Fruit fly (Drosophila melanogaster) whole organism, embryonic: ENCODE data around the gene AlkB.

Experiments
- Aef1 ChIP-seq: fragments of 200-800 bp; sonication (Bioruptor generic); IDR thresholded peaks from 3 replicates; pipeline ENCODE4 v1.3.6; 2022; ENCODE audit warnings: missing biosample characterization, missing genetic modification characterization
- Atf6 ChIP-seq: fragments of 200-800 bp; sonication (Bioruptor generic); IDR thresholded peaks from 2 replicates; pipeline ENCODE4 v1.3.6; 2022; ENCODE audit warnings: missing biosample characterization, missing genetic modification characterization
- B-H1 ChIP-seq: fragments of 200-800 bp; sonication (Bioruptor generic); IDR thresholded peaks from 3 replicates; pipeline ENCODE4 v1.3.6; 2022; ENCODE audit warnings: missing biosample characterization, missing genetic modification characterization
- BEAF-32 ChIP-seq: fragments of 200-800 bp; sonication (Bioruptor generic); optimal IDR thresholded peaks from 3 replicates; lab custom pipeline; 2017; ENCODE audit warnings: missing biosample characterization, missing genetic modification characterization, mild to moderate bottlenecking, moderate library complexity, missing genetic modification reagents
- Bteb2 ChIP-seq: fragments of 200-800 bp; sonication (Bioruptor generic); optimal IDR thresholded peaks from 2 replicates; lab custom pipeline; 2016; ENCODE audit warnings: missing biosample characterization, missing genetic modification characterization
- CG10431 ChIP-seq: fragments of 200-800 bp; sonication (Bioruptor generic); optimal IDR thresholded peaks from 3 replicates; lab custom pipeline; 2018; ENCODE audit warnings: missing biosample characterization, mild to moderate bottlenecking, missing genetic modification characterization
- CG10462 ChIP-seq: fragments of 200-800 bp; sonication (Bioruptor generic); optimal IDR thresholded peaks from 2 replicates; lab custom pipeline; 2016; ENCODE audit warnings: missing biosample characterization, missing genetic modification characterization
- CG11085 ChIP-seq: fragments of 200-800 bp; sonication (Bioruptor generic); IDR thresholded peaks from 2 replicates; pipeline ENCODE4 v1.3.6; 2022; ENCODE audit warnings: missing biosample characterization, missing genetic modification characterization
- CG11093 ChIP-seq: fragments of 200-800 bp; sonication (Bioruptor generic); IDR thresholded peaks from 3 replicates; pipeline ENCODE4 v1.3.6; 2022; ENCODE audit warnings: missing biosample characterization, missing genetic modification characterization
- CG12299 ChIP-seq: fragments of 200-800 bp; sonication (Bioruptor generic); optimal IDR thresholded peaks from 2 replicates; lab custom pipeline; 2018; ENCODE audit warnings: missing biosample characterization, mild to moderate bottlenecking, missing genetic modification characterization
- CG12391 ChIP-seq: fragments of 200-800 bp; sonication (Bioruptor generic); optimal IDR thresholded peaks from 3 replicates; lab custom pipeline; 2018; ENCODE audit warnings: missing biosample characterization, mild to moderate bottlenecking, missing genetic modification characterization, moderate library complexity
- CG13775 ChIP-seq: fragments of 200-800 bp; sonication (Bioruptor generic); optimal IDR thresholded peaks from 3 replicates; lab custom pipeline; 2017; ENCODE audit warnings: missing biosample characterization, mild to moderate bottlenecking, missing genetic modification characterization
- CG15011 ChIP-seq: fragments of 200-800 bp; sonication (Bioruptor generic); optimal IDR thresholded peaks from 3 replicates; lab custom pipeline; 2018; ENCODE audit warnings: missing biosample characterization, mild to moderate bottlenecking, missing genetic modification characterization
- CG15479 ChIP-seq: fragments of 200-800 bp; sonication (Bioruptor generic); optimal IDR thresholded peaks from 3 replicates; lab custom pipeline; 2019; ENCODE audit warnings: missing biosample characterization, mild to moderate bottlenecking, missing genetic modification characterization, moderate library complexity
- CG15514 ChIP-seq: fragments of 200-800 bp; sonication (Bioruptor generic); optimal IDR thresholded peaks from 3 replicates; lab custom pipeline; 2017; ENCODE audit warnings: missing biosample characterization, missing genetic modification characterization, mild to moderate bottlenecking, moderate library complexity, missing genetic modification reagents
- CG16779 ChIP-seq: fragments of 200-800 bp; sonication (Bioruptor generic); IDR thresholded peaks from 2 replicates; pipeline ENCODE4 v1.3.6; 2022; ENCODE audit warnings: missing biosample characterization, missing genetic modification characterization
- CG18011 ChIP-seq: fragments of 200-800 bp; sonication (Bioruptor generic); optimal IDR thresholded peaks from 2 replicates; lab custom pipeline; 2017; ENCODE audit warnings: missing biosample characterization, missing genetic modification characterization, mild to moderate bottlenecking, moderate library complexity, missing genotype
- CG31441 ChIP-seq: fragments of 200-800 bp; sonication (Bioruptor generic); IDR thresholded peaks from 2 replicates; pipeline ENCODE4 v1.3.6; 2022; ENCODE audit warnings: missing biosample characterization, missing genetic modification characterization
- CG34422 ChIP-seq: fragments of 200-800 bp; sonication (Bioruptor generic); IDR thresholded peaks from 3 replicates; pipeline ENCODE4 v1.3.6; 2022; ENCODE audit warnings: missing biosample characterization, missing genetic modification characterization
- CG3995 ChIP-seq: fragments of 200-800 bp; sonication (Bioruptor generic); optimal IDR thresholded peaks from 3 replicates; lab custom pipeline; 2016; ENCODE audit warnings: missing biosample characterization, missing genetic modification characterization
- CG4328 ChIP-seq: fragments of 200-800 bp; sonication (Bioruptor generic); optimal IDR thresholded peaks from 3 replicates; lab custom pipeline; 2017; ENCODE audit warnings: missing biosample characterization, missing genetic modification reagents, missing genetic modification characterization
- CG7745 ChIP-seq: fragments of 200-800 bp; sonication (Bioruptor generic); optimal IDR thresholded peaks from 2 replicates; lab custom pipeline; 2018; ENCODE audit warnings: missing biosample characterization, mild to moderate bottlenecking, missing genetic modification characterization, moderate library complexity
- CG8281 ChIP-seq: fragments of 200-800 bp; sonication (Bioruptor generic); optimal IDR thresholded peaks from 2 replicates; lab custom pipeline; 2018; ENCODE audit warnings: missing biosample characterization, mild to moderate bottlenecking, missing genetic modification characterization, moderate library complexity
- Dbx ChIP-seq: fragments of 200-800 bp; sonication (Bioruptor generic); IDR thresholded peaks from 3 replicates; pipeline ENCODE4 v1.3.6; 2022; ENCODE audit warnings: missing biosample characterization, missing genetic modification characterization
- Dip2 ChIP-seq: fragments of 200-800 bp; sonication (Bioruptor generic); IDR thresholded peaks from 2 replicates; pipeline ENCODE4 v1.3.6; 2022; ENCODE audit warnings: missing biosample characterization, missing genetic modification characterization
- Fer3 ChIP-seq: fragments of 200-800 bp; sonication (Bioruptor generic); optimal IDR thresholded peaks from 2 replicates; lab custom pipeline; 2018; ENCODE audit warnings: missing biosample characterization, mild to moderate bottlenecking, missing genetic modification characterization, moderate library complexity
- Side ChIP-seq: fragments of 200-800 bp; sonication (Bioruptor generic); optimal IDR thresholded peaks from 2 replicates; lab custom pipeline; 2016; ENCODE audit warnings: missing biosample characterization, missing genetic modification characterization
- Xbp1 ChIP-seq: fragments of 200-800 bp; sonication (Bioruptor generic); optimal IDR thresholded peaks from 3 replicates; lab custom pipeline; 2016; ENCODE audit warnings: missing biosample characterization, mild to moderate bottlenecking, missing genetic modification characterization
- ato ChIP-seq: fragments of 200-800 bp; sonication (Bioruptor generic); IDR thresholded peaks from 2 replicates; pipeline ENCODE4 v1.3.6; 2022; ENCODE audit warnings: missing biosample characterization, missing genetic modification characterization; ENCODE audit not compliant: partially characterized antibody
- bowl ChIP-seq: fragments of 200-800 bp; sonication (Bioruptor generic); IDR thresholded peaks from 2 replicates; pipeline ENCODE4 v1.3.6; 2022; ENCODE audit warnings: missing biosample characterization, missing genetic modification characterization
- danr ChIP-seq: fragments of 200-800 bp; sonication (Bioruptor generic); IDR thresholded peaks from 2 replicates; pipeline ENCODE4 v1.3.6; 2022; ENCODE audit warnings: missing biosample characterization, missing genetic modification characterization
- eyg ChIP-seq: fragments of 200-800 bp; sonication (Bioruptor generic); optimal IDR thresholded peaks from 3 replicates; lab custom pipeline; 2016; ENCODE audit warnings: missing biosample characterization, missing genetic modification characterization
- fu2 ChIP-seq: fragments of 200-800 bp; sonication (Bioruptor generic); optimal IDR thresholded peaks from 2 replicates; lab custom pipeline; 2016; ENCODE audit warnings: missing biosample characterization, missing genetic modification characterization
- grn ChIP-seq: fragments of 200-800 bp; sonication (Bioruptor generic); optimal IDR thresholded peaks from 3 replicates; lab custom pipeline; 2017; ENCODE audit warnings: missing biosample characterization, missing genetic modification characterization
- insv ChIP-seq, 2 experiments: fragments of 200-800 bp; sonication (Bioruptor generic); optimal IDR thresholded peaks; 3 replicates each; lab custom pipeline; 2016 to 2018; ENCODE audit warnings: missing biosample characterization in 2 of 2, missing genetic modification characterization in 2 of 2
- pan ChIP-seq, 4 experiments: fragments of >200 bp in 3 of 4; fragments of 200-800 bp in 1 of 4; sonication (Bioruptor generic) in 1 of 4; optimal IDR thresholded peaks in 3 of 4; IDR thresholded peaks in 1 of 4; 2 replicates each; pipeline versions ENCODE4 v1.3.6 to Lab custom; 2017 to 2022; ENCODE audit warnings: missing biosample characterization in 2 of 4, missing genetic modification characterization in 2 of 4, mixed read lengths in 1 of 4
- pita ChIP-seq: fragments of 200-800 bp; sonication (Bioruptor generic); optimal IDR thresholded peaks from 2 replicates; lab custom pipeline; 2017; ENCODE audit warnings: missing biosample characterization, mild to moderate bottlenecking, missing genetic modification characterization
- sna ChIP-seq: fragments of 200-800 bp; sonication (Bioruptor generic); IDR thresholded peaks from 2 replicates; pipeline ENCODE4 v1.3.6; 2022; ENCODE audit warnings: missing biosample characterization, missing genetic modification characterization; ENCODE audit not compliant: partially characterized antibody
- so ChIP-seq: fragments of 200-800 bp; sonication (Bioruptor generic); IDR thresholded peaks from 3 replicates; pipeline ENCODE4 v1.3.6; 2022; ENCODE audit warnings: missing biosample characterization, missing genetic modification characterization
- sqz ChIP-seq: fragments of 200-800 bp; sonication (Bioruptor generic); optimal IDR thresholded peaks from 3 replicates; lab custom pipeline; 2018; ENCODE audit warnings: missing biosample characterization, mild to moderate bottlenecking, missing genetic modification characterization
- sug ChIP-seq: fragments of 200-800 bp; optimal IDR thresholded peaks from 2 replicates; lab custom pipeline; 2019; ENCODE audit warnings: missing biosample characterization, mild to moderate bottlenecking, missing genetic modification characterization, moderate library complexity
- trem ChIP-seq: fragments of 200-800 bp; optimal IDR thresholded peaks from 3 replicates; lab custom pipeline; 2019; ENCODE audit warnings: missing biosample characterization, mild to moderate bottlenecking, missing genetic modification characterization, moderate library complexity
- twi ChIP-seq: fragments of 200-800 bp; optimal IDR thresholded peaks from 2 replicates; lab custom pipeline; 2019; ENCODE audit warnings: missing biosample characterization, mild to moderate bottlenecking, missing genetic modification characterization, moderate library complexity
- usp ChIP-seq: fragments of >200 bp; optimal IDR thresholded peaks from 2 replicates; lab custom pipeline; 2017; ENCODE audit warnings: missing biosample characterization, missing genetic modification characterization
- vfl ChIP-seq: fragments of 200-800 bp; sonication (Bioruptor generic); optimal IDR thresholded peaks from 2 replicates; lab custom pipeline; 2016; ENCODE audit warnings: missing biosample characterization, missing genetic modification characterization
- zen ChIP-seq: fragments of 200-800 bp; sonication (Bioruptor generic); optimal IDR thresholded peaks from 3 replicates; lab custom pipeline; 2018; ENCODE audit warnings: missing biosample characterization, mild to moderate bottlenecking, missing genetic modification characterization, moderate library complexity

AlkB gene

DNA sequence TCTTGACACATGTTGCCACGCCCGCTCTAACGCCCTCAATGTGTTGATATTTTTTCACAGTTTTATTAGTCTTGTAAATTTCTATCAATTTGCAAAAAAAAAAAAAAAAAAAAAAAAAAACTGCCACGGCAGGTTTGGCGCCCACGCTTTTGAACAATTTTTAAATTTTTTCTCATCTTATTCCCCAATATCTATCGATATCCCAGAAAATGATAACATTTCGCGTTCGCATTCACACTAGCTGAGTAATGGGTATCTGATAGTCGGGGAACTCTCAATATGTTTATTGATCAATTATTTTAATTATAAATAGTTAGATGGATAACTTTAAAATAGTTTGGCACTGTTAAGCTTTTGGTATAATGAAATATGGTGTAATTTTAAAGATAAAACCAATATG is 17.9 kb downstream of the AlkB start (continued):
- TF ChIP-seq CG10462: no peak
- no peak for TF ChIP-seq CG11093 (GFP tag; lab: Robert Waterston, UW)
- peak; percentile 95 for TF ChIP-seq ato (GFP tag; lab: Robert Waterston, UW)
- no peak for TF ChIP-seq CG10431 (GFP tag; lab: Kevin White, UChicago)
- TF ChIP-seq CG18011: no peak
- TF ChIP-seq CG15011 (GFP tag; lab: Kevin White, UChicago): no peak
- no peak for TF ChIP-seq trem (tag; lab: Kevin White, UChicago)
- TF ChIP-seq CG11085 (GFP tag; lab: Robert Waterston, UW): no peak
- TF ChIP-seq eyg (GFP tag; lab: Kevin White, UChicago): no peak
- TF ChIP-seq Dbx (GFP tag; lab: Robert Waterston, UW): no peak
- TF ChIP-seq CG16779: no peak
- TF ChIP-seq Bteb2 (GFP tag; lab: Kevin White, UChicago): no peak
- peak; percentile 45 for TF ChIP-seq BEAF-32 (GFP tag; lab: Kevin White, UChicago)
- TF ChIP-seq fu2 (GFP tag; lab: Kevin White, UChicago): no peak
- TF ChIP-seq Aef1 (GFP tag; lab: Robert Waterston, UW): no peak
- TF ChIP-seq CG7745 (tag; lab: Kevin White, UChicago): no peak
- no peak for TF ChIP-seq B-H1 (GFP tag; lab: Robert Waterston, UW)
- no peak for TF ChIP-seq Side (GFP tag; lab: Kevin White, UChicago)
- no peak for TF ChIP-seq twi (tag; lab: Kevin White, UChicago)
- TF ChIP-seq vfl (GFP tag; lab: Kevin White, UChicago): no peak
- TF ChIP-seq, all 482 proteins: peak for 34

dm6 chrX:15840003-15840402 is 19.3 kb downstream of the AlkB start:
- TF ChIP-seq pan (optimal IDR thresholded peaks at IDR 0.05; lab: Kevin White, UChicago): no peak
- TF ChIP-seq pan (GFP tag; optimal IDR thresholded peaks at IDR 0.05 in 1 of 2, IDR thresholded peaks at IDR 0.05 in 1 of 2): no peak
- TF ChIP-seq Fer3 (tag; lab: Kevin White, UChicago): no peak
- TF ChIP-seq CG12299: no peak
- no peak for TF ChIP-seq CG8281 (tag; lab: Kevin White, UChicago)
- TF ChIP-seq pita (GFP tag; lab: Kevin White, UChicago): peak; percentile 29
- no peak for TF ChIP-seq sug (tag; lab: Kevin White, UChicago)
- no peak for TF ChIP-seq usp (GFP tag; lab: Kevin White, UChicago)
- TF ChIP-seq insv (GFP tag; optimal IDR thresholded peaks at IDR 0.05; lab: Kevin White, UChicago): peak in 1 of 2 experiments; percentile 93
- peak; percentile 19 for TF ChIP-seq BEAF-32 (GFP tag; lab: Kevin White, UChicago)
- TF ChIP-seq bowl (GFP tag; lab: Robert Waterston, UW): no peak
- TF ChIP-seq CG34422 (GFP tag; lab: Robert Waterston, UW): no peak
- peak; percentile 23 for TF ChIP-seq zen (tag; lab: Kevin White, UChicago)

DNA sequence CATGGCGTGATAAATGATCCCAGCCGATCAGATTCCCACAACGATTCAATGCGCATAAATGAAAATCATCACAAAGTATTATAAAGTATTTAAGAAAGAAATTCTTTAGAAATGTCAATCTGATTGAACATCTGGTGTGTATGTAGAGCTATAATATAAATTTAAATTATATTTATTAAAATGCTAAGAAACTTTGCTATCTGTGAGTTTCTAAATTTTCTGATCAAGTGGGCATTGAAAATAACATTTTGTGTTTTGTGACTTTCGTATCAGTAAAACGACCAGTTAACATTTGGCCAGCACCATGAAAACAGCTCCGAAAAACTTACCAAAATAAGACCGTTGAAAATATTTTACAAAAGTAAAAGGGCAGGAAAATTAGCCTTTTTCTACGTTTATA is 21.8 kb downstream of the AlkB start, which contains the start of gene CG8565:
Gene CG8565 (plus strand): TSS at position 301 of the 400 bp plus-strand sequence.
- TF ChIP-seq danr (GFP tag; lab: Robert Waterston, UW) (no peak), Atf6 (GFP tag; lab: Robert Waterston, UW) (no peak), CG13775 (no peak), zen (tag; lab: Kevin White, UChicago) (no peak), CG15011 (GFP tag; lab: Kevin White, UChicago) (no peak), so (GFP tag; lab: Robert Waterston, UW) (no peak), BEAF-32 (GFP tag; lab: Kevin White, UChicago) (no peak)
- TF ChIP-seq, all 482 proteins: peak for 0

DNA sequence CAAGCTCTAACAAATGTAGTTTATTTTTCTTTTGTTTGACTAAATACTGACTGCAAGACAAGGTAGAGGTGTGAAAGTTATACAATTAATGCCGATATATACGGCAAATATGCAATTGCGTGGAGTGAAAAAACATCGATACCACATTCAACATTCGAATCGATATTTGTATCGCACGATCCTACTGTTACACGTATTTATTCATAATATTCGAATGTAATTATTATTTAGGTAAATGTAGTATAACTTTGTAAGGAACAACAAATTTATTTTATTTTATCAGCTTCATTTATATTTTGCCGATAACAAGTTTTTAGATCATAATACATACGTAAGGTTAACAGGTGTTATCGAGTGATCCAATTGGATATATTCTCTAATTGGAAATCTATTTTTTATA is 23.9 kb downstream of the AlkB start, which contains the start of gene Chc:
Gene Chc (minus strand): TSS at position 98 of the 400 bp plus-strand sequence.
- TF ChIP-seq CG31441 (GFP tag; lab: Robert Waterston, UW) (no peak), BEAF-32 (GFP tag; lab: Kevin White, UChicago) (peak; percentile 94), sqz (GFP tag; lab: Kevin White, UChicago) (no peak), grn (no peak), CG15514 (peak; percentile 43), CG4328 (GFP tag; lab: Kevin White, UChicago) (no peak), CG15479 (GFP tag; lab: Kevin White, UChicago) (peak; percentile 44), CG12391 (peak; percentile 3), sna (GFP tag; lab: Robert Waterston, UW) (peak; percentile 92), CG3995 (GFP tag; lab: Kevin White, UChicago) (peak; percentile 90), Dip2 (GFP tag; lab: Robert Waterston, UW) (no peak), Xbp1 (GFP tag; lab: Kevin White, UChicago) (peak; percentile 20)
